ENCODE assay signal across 4 worm cellular contexts in the genomic region with DNA sequence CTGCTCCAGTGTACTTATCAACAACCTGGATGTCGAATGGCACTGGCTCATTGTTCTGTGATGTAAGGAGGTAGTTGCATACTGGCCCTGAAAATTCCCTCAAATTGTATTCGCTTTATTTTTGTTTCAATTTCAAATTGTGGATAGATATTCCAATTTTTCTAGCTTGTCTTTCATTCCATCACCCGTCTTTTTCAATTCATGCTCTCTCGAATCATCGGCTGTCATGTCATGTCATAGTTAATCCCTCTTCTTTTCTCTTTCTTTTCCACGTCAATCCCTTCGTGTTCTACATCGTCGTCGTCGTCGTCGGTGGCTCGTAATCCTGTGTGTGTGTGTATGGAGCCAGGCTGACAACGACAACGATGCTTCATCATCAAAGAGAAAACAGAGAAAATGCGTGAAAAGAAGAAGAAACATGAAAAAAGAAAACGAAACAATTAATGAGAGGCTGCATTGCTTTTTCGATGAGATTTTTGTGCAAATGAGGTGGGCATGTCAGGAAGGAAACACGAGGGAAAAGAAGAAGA.
TF ChIP-seq lines count a peak whose summit lies in the region.

No protein-coding gene starts in this region.

TF ChIP-seq in whole organism, L1 larva, 84 proteins besides CTCF, POLR2A, EP300 and RAD21 (continued from another document):
- TF ChIP-seq lin-15B (tag; optimal IDR thresholded peaks at IDR 0.05; lab: Kevin White, UChicago) (no peak), zip-4 (GFP tag; optimal IDR thresholded peaks at IDR 0.05; lab: Kevin White, UChicago) (no peak), unc-30 (tag; optimal IDR thresholded peaks at IDR 0.05; lab: Kevin White, UChicago) (no peak), isw-1 (GFP tag; IDR thresholded peaks at IDR 0.05; lab: Robert Waterston, UW) (no peak), vab-15 (tag; optimal IDR thresholded peaks at IDR 0.05; lab: Kevin White, UChicago) (no peak), sox-4 (tag; optimal IDR thresholded peaks at IDR 0.05; lab: Kevin White, UChicago) (peak; percentile 4), lin-14 (GFP tag; optimal IDR thresholded peaks at IDR 0.05; lab: Kevin White, UChicago) (peak; percentile 74), mab-9 (GFP tag; IDR thresholded peaks at IDR 0.05; lab: Robert Waterston, UW) (no peak), snu-23 (GFP tag; optimal IDR thresholded peaks at IDR 0.05; lab: Kevin White, UChicago) (no peak), ceh-63 (GFP tag; optimal IDR thresholded peaks at IDR 0.05; lab: Kevin White, UChicago) (no peak), pax-3 (tag; optimal IDR thresholded peaks at IDR 0.05; lab: Kevin White, UChicago) (peak; percentile 2), pqm-1 (tag; optimal IDR thresholded peaks at IDR 0.05; lab: Kevin White, UChicago) (no peak), unc-86 (tag; optimal IDR thresholded peaks at IDR 0.05; lab: Kevin White, UChicago) (peak; percentile 45), egl-13 (tag; optimal IDR thresholded peaks at IDR 0.05; lab: Kevin White, UChicago) (peak; percentile 40), unc-130 (tag; optimal IDR thresholded peaks at IDR 0.05; lab: Kevin White, UChicago) (no peak), tbx-2 (tag; optimal IDR thresholded peaks at IDR 0.05; lab: Kevin White, UChicago) (no peak), fkh-8 (tag; optimal IDR thresholded peaks at IDR 0.05; lab: Kevin White, UChicago) (peak; percentile 4), nhr-71 (tag; optimal IDR thresholded peaks at IDR 0.05; lab: Kevin White, UChicago) (peak; percentile 40), swsn-7 (tag; optimal IDR thresholded peaks at IDR 0.05; lab: Kevin White, UChicago) (no peak), ztf-11 (tag; optimal IDR thresholded peaks at IDR 0.05; lab: Kevin White, UChicago) (no peak), ets-5 (GFP tag; IDR thresholded peaks at IDR 0.05; lab: Robert Waterston, UW) (no peak), dpl-1 (GFP tag; optimal IDR thresholded peaks at IDR 0.05; lab: Kevin White, UChicago) (no peak), dsc-1 (tag; optimal IDR thresholded peaks at IDR 0.05; lab: Kevin White, UChicago) (peak; percentile 78), hpl-2 (GFP tag; optimal IDR thresholded peaks at IDR 0.05; lab: Kevin White, UChicago) (no peak), nhr-20 (tag; optimal IDR thresholded peaks at IDR 0.05; lab: Kevin White, UChicago) (no peak), fkh-4 (tag; optimal IDR thresholded peaks at IDR 0.05; lab: Kevin White, UChicago; ENCODE audit: borderline replicate concordance) (no peak), lin-39 (tag; optimal IDR thresholded peaks at IDR 0.05; lab: Kevin White, UChicago) (no peak), ceh-82 (tag; optimal IDR thresholded peaks at IDR 0.05; lab: Kevin White, UChicago) (no peak), sptf-1 (tag; optimal IDR thresholded peaks at IDR 0.05; lab: Kevin White, UChicago) (no peak), mdl-1 (tag; optimal IDR thresholded peaks at IDR 0.05; lab: Kevin White, UChicago) (no peak), nhr-47 (tag; optimal IDR thresholded peaks at IDR 0.05; lab: Kevin White, UChicago) (no peak), tlp-1 (tag; optimal IDR thresholded peaks at IDR 0.05; lab: Kevin White, UChicago) (no peak)

TF ChIP-seq in whole organism, L2 larva, 48 proteins besides CTCF, POLR2A, EP300 and RAD21 (continued from another document):
- no peak for TF ChIP-seq dmd-4 (tag; optimal IDR thresholded peaks at IDR 0.05; lab: Kevin White, UChicago)

TF ChIP-seq in whole organism, L3 larva, 47 proteins besides CTCF, POLR2A, EP300 and RAD21 (continued from another document):
- TF ChIP-seq nhr-28 (tag; optimal IDR thresholded peaks at IDR 0.05; lab: Kevin White, UChicago) (no peak), hmg-11 (tag; optimal IDR thresholded peaks at IDR 0.05; lab: Kevin White, UChicago) (no peak), skn-1 (tag; optimal IDR thresholded peaks at IDR 0.05; lab: Kevin White, UChicago) (no peak), fkh-2 (tag; optimal IDR thresholded peaks at IDR 0.05; lab: Kevin White, UChicago) (no peak), ceh-16 (tag; optimal IDR thresholded peaks at IDR 0.05; lab: Kevin White, UChicago) (no peak), jun-1 (tag; optimal IDR thresholded peaks at IDR 0.05; lab: Kevin White, UChicago) (no peak), ztf-4 (tag; optimal IDR thresholded peaks at IDR 0.05; lab: Kevin White, UChicago) (no peak)

TF ChIP-seq in whole organism, L4 larva, 104 proteins besides CTCF, POLR2A, EP300 and RAD21 (continued from another document):
- TF ChIP-seq daf-16 (GFP tag; optimal IDR thresholded peaks at IDR 0.05; lab: Kevin White, UChicago) (no peak), daf-16 (tag; optimal IDR thresholded peaks at IDR 0.05; lab: Kevin White, UChicago) (no peak), mxl-2 (GFP tag; conservative IDR thresholded peaks at IDR 0.05; lab: Robert Waterston, UW) (no peak), nhr-111 (GFP tag; optimal IDR thresholded peaks at IDR 0.05; lab: Kevin White, UChicago) (no peak), Y75B8A.6 (GFP tag; IDR thresholded peaks at IDR 0.05; lab: Robert Waterston, UW) (no peak), unc-62 (GFP tag; optimal IDR thresholded peaks at IDR 0.05 in 1 of 2; lab: Kevin White, UChicago) (peak in 1 of 2 experiments; percentile 99), unc-62 (tag; optimal IDR thresholded peaks at IDR 0.05; lab: Kevin White, UChicago) (no peak), duxl-1 (tag; optimal IDR thresholded peaks at IDR 0.05; lab: Kevin White, UChicago; ENCODE audit: poor library complexity) (no peak)
